Fruit fly (Drosophila melanogaster) Kc167 (cell line): ENCODE measurements around the gene CG31463.

Experiments used
- Myc ChIP-seq: fragments of >200 bp; optimal IDR thresholded peaks from 2 replicates; lab custom pipeline; 2017; ENCODE audit warnings: missing external identifiers
- insv ChIP-seq: fragments of >200 bp; optimal IDR thresholded peaks from 3 replicates; lab custom pipeline; 2018; ENCODE audit warnings: missing external identifiers
- psq ChIP-seq: fragments of >200 bp; optimal IDR thresholded peaks from 2 replicates; lab custom pipeline; 2017; ENCODE audit warnings: missing external identifiers

dm6 chr3R:8321447-8321846, 29.3 kb downstream of the CG31463 start, which contains the start of gene Or85a:
- TF ChIP-seq psq (lab: Kevin White, UChicago) = no peak
- no peak for TF ChIP-seq Myc (lab: Kevin White, UChicago)
- no peak for TF ChIP-seq insv
